Fruit fly (Drosophila melanogaster) whole organism, embryonic: ENCODE measurements around the gene CG33664.

Experiments
- CG10147 ChIP-seq: fragments of 200-800 bp; sonication (Bioruptor generic); optimal IDR thresholded peaks from 2 replicates; lab custom pipeline; 2019; ENCODE audit warnings: missing biosample characterization, mild to moderate bottlenecking, missing genetic modification characterization, moderate library complexity
- CG11398 ChIP-seq: fragments of 200-800 bp; sonication (Bioruptor generic); optimal IDR thresholded peaks from 2 replicates; lab custom pipeline; 2016; ENCODE audit warnings: missing biosample characterization, missing genetic modification characterization
- CG12104 ChIP-seq: fragments of 200-800 bp; sonication (Bioruptor generic); optimal IDR thresholded peaks from 3 replicates; lab custom pipeline; 2016; ENCODE audit warnings: missing biosample characterization, missing genetic modification characterization
- CG12219 ChIP-seq: fragments of 200-800 bp; sonication (Bioruptor generic); optimal IDR thresholded peaks from 3 replicates; lab custom pipeline; 2018; ENCODE audit warnings: missing biosample characterization, mild to moderate bottlenecking, missing genetic modification characterization
- CG17186 ChIP-seq: fragments of 200-800 bp; sonication (Bioruptor generic); optimal IDR thresholded peaks from 3 replicates; lab custom pipeline; 2017; ENCODE audit warnings: missing biosample characterization, missing genetic modification reagents, missing genetic modification characterization
- CG18764 ChIP-seq: fragments of 200-800 bp; sonication (Bioruptor generic); optimal IDR thresholded peaks from 3 replicates; lab custom pipeline; 2016; ENCODE audit warnings: missing biosample characterization, missing genetic modification characterization
- CG30431 ChIP-seq: fragments of 200-800 bp; sonication (Bioruptor generic); optimal IDR thresholded peaks from 2 replicates; lab custom pipeline; 2017; ENCODE audit warnings: missing biosample characterization, missing genetic modification characterization
- CG4328 ChIP-seq: fragments of 200-800 bp; sonication (Bioruptor generic); optimal IDR thresholded peaks from 3 replicates; lab custom pipeline; 2017; ENCODE audit warnings: missing biosample characterization, missing genetic modification reagents, missing genetic modification characterization
- CG4404 ChIP-seq: fragments of 200-800 bp; sonication (Bioruptor generic); IDR thresholded peaks from 2 replicates; pipeline ENCODE4 v1.3.6; 2022; ENCODE audit warnings: missing biosample characterization, missing genetic modification characterization
- CG4854 ChIP-seq: fragments of 200-800 bp; sonication (Bioruptor generic); optimal IDR thresholded peaks from 2 replicates; lab custom pipeline; 2016; ENCODE audit warnings: missing biosample characterization, missing genetic modification characterization, inconsistent platforms
- CG6689 ChIP-seq: fragments of 200-800 bp; sonication (Bioruptor generic); IDR thresholded peaks from 2 replicates; pipeline ENCODE4 v1.3.6; 2022; ENCODE audit warnings: missing biosample characterization, missing genetic modification characterization
- CG6854 ChIP-seq: fragments of 200-800 bp; sonication (Bioruptor generic); optimal IDR thresholded peaks from 3 replicates; lab custom pipeline; 2017; ENCODE audit warnings: missing biosample characterization, mild to moderate bottlenecking, missing genetic modification characterization
- CG7357 ChIP-seq: fragments of 200-800 bp; sonication (Bioruptor generic); IDR thresholded peaks from 3 replicates; pipeline ENCODE4 v1.3.6; 2022; ENCODE audit warnings: missing biosample characterization, missing genetic modification characterization
- CG9215 ChIP-seq: fragments of 200-800 bp; sonication (Bioruptor generic); IDR thresholded peaks from 2 replicates; pipeline ENCODE4 v1.3.6; 2022; ENCODE audit warnings: missing biosample characterization, missing genetic modification characterization
- Dip2 ChIP-seq: fragments of 200-800 bp; sonication (Bioruptor generic); IDR thresholded peaks from 2 replicates; pipeline ENCODE4 v1.3.6; 2022; ENCODE audit warnings: missing biosample characterization, missing genetic modification characterization
- Gug ChIP-seq: fragments of 200-800 bp; sonication (Bioruptor generic); IDR thresholded peaks from 4 replicates; pipeline ENCODE4 v1.3.6; 2022; ENCODE audit warnings: missing biosample characterization, missing genetic modification characterization
- HLH54F ChIP-seq: fragments of 200-800 bp; sonication (Bioruptor generic); optimal IDR thresholded peaks from 3 replicates; lab custom pipeline; 2016; ENCODE audit warnings: missing biosample characterization, missing genetic modification characterization
- Hand ChIP-seq: fragments of 200-800 bp; sonication (Bioruptor generic); optimal IDR thresholded peaks from 2 replicates; lab custom pipeline; 2017; ENCODE audit warnings: mild to moderate bottlenecking, missing biosample characterization, missing genetic modification reagents, missing genetic modification characterization
- HmgZ ChIP-seq: fragments of 200-800 bp; sonication (Bioruptor generic); optimal IDR thresholded peaks from 2 replicates; lab custom pipeline; 2018; ENCODE audit warnings: missing biosample characterization, mild to moderate bottlenecking, missing genetic modification characterization
- Hmx ChIP-seq: fragments of 200-800 bp; sonication (Bioruptor generic); optimal IDR thresholded peaks from 2 replicates; lab custom pipeline; 2016; ENCODE audit warnings: missing biosample characterization, missing genetic modification characterization
- MESR4 ChIP-seq: fragments of 200-800 bp; sonication (Bioruptor generic); optimal IDR thresholded peaks from 2 replicates; lab custom pipeline; 2018; ENCODE audit warnings: missing biosample characterization, mild to moderate bottlenecking, missing genetic modification characterization, moderate library complexity
- NfI ChIP-seq: fragments of 200-800 bp; sonication (Bioruptor generic); optimal IDR thresholded peaks from 3 replicates; lab custom pipeline; 2018; ENCODE audit warnings: missing biosample characterization, mild to moderate bottlenecking, missing genetic modification characterization, moderate library complexity
- Optix ChIP-seq: fragments of 200-800 bp; sonication (Bioruptor generic); IDR thresholded peaks from 3 replicates; pipeline ENCODE4 v1.3.6; 2022; ENCODE audit warnings: missing biosample characterization, missing genetic modification characterization
- Scr ChIP-seq: fragments of 200-800 bp; sonication (Bioruptor generic); IDR thresholded peaks from 2 replicates; pipeline ENCODE4 v1.3.6; 2022; ENCODE audit warnings: missing biosample characterization, missing genetic modification characterization; ENCODE audit not compliant: partially characterized antibody
- Six4 ChIP-seq: fragments of 200-800 bp; sonication (Bioruptor generic); optimal IDR thresholded peaks from 2 replicates; lab custom pipeline; 2016; ENCODE audit warnings: missing biosample characterization, missing genetic modification characterization
- Sox100B ChIP-seq: fragments of 200-800 bp; sonication (Bioruptor generic); optimal IDR thresholded peaks from 3 replicates; lab custom pipeline; 2018; ENCODE audit warnings: missing biosample characterization, mild to moderate bottlenecking, missing genetic modification characterization
- TFAM ChIP-seq: fragments of 200-800 bp; sonication (Bioruptor generic); optimal IDR thresholded peaks from 2 replicates; lab custom pipeline; 2017; ENCODE audit warnings: missing biosample characterization, missing genetic modification characterization, inconsistent platforms
- Taf1 ChIP-seq: fragments of 200-800 bp; sonication (Bioruptor generic); IDR thresholded peaks from 2 replicates; pipeline ENCODE4 v1.3.6; 2022; ENCODE audit warnings: missing biosample characterization, missing genetic modification characterization
- Usf ChIP-seq: fragments of 200-800 bp; sonication (Bioruptor generic); optimal IDR thresholded peaks from 2 replicates; lab custom pipeline; 2017; ENCODE audit warnings: missing genotype, missing biosample characterization, missing genetic modification characterization
- YL-1 ChIP-seq: fragments of 200-800 bp; sonication (Bioruptor generic); optimal IDR thresholded peaks from 3 replicates; lab custom pipeline; 2017; ENCODE audit warnings: missing biosample characterization, mild to moderate bottlenecking, missing genetic modification characterization
- ab ChIP-seq: fragments of 200-800 bp; sonication (Bioruptor generic); optimal IDR thresholded peaks from 2 replicates; lab custom pipeline; 2016; ENCODE audit warnings: missing biosample characterization, missing genetic modification characterization
- bab2 ChIP-seq: fragments of 200-800 bp; sonication (Bioruptor generic); optimal IDR thresholded peaks from 2 replicates; lab custom pipeline; 2016; ENCODE audit warnings: missing biosample characterization, missing genetic modification characterization
- cad ChIP-seq: fragments of >200 bp; optimal IDR thresholded peaks from 2 replicates; lab custom pipeline; 2017; ENCODE audit warnings: missing biosample characterization, missing genetic modification characterization
- cato ChIP-seq: fragments of 200-800 bp; sonication (Bioruptor generic); optimal IDR thresholded peaks from 2 replicates; lab custom pipeline; 2016; ENCODE audit warnings: missing biosample characterization, missing genetic modification characterization, borderline replicate concordance
- chn ChIP-seq: fragments of 200-800 bp; sonication (Bioruptor generic); optimal IDR thresholded peaks from 2 replicates; lab custom pipeline; 2016; ENCODE audit warnings: missing biosample characterization, missing genetic modification characterization
- disco-r ChIP-seq: fragments of 200-800 bp; sonication (Bioruptor generic); optimal IDR thresholded peaks from 2 replicates; lab custom pipeline; 2016; ENCODE audit warnings: missing biosample characterization, missing genetic modification characterization
- grau ChIP-seq: fragments of 200-800 bp; optimal IDR thresholded peaks from 3 replicates; lab custom pipeline; 2019; ENCODE audit warnings: missing biosample characterization, mild to moderate bottlenecking, missing genetic modification characterization, moderate library complexity
- grn ChIP-seq: fragments of 200-800 bp; sonication (Bioruptor generic); optimal IDR thresholded peaks from 3 replicates; lab custom pipeline; 2017; ENCODE audit warnings: missing biosample characterization, missing genetic modification characterization
- ind ChIP-seq: fragments of 200-800 bp; sonication (Bioruptor generic); optimal IDR thresholded peaks from 3 replicates; lab custom pipeline; 2016; ENCODE audit warnings: missing biosample characterization, missing genetic modification characterization
- lov ChIP-seq, 2 experiments: fragments of 200-800 bp in 1 of 2; fragments of >200 bp in 1 of 2; sonication (Bioruptor generic) in 1 of 2; IDR thresholded peaks in 1 of 2; optimal IDR thresholded peaks in 1 of 2; 2 replicates in 1 of 2; 3 replicates in 1 of 2; pipeline versions ENCODE4 v1.3.6 to Lab custom; 2017 to 2022; ENCODE audit warnings: missing biosample characterization in 1 of 2, missing genetic modification characterization in 1 of 2
- mirr ChIP-seq: fragments of 200-800 bp; sonication (Bioruptor generic); optimal IDR thresholded peaks from 3 replicates; lab custom pipeline; 2018; ENCODE audit warnings: missing biosample characterization, mild to moderate bottlenecking, missing genetic modification characterization
- p53 ChIP-seq: fragments of 200-800 bp; sonication (Bioruptor generic); optimal IDR thresholded peaks from 2 replicates; lab custom pipeline; 2016; ENCODE audit warnings: missing biosample characterization, missing genetic modification characterization
- pb ChIP-seq: fragments of 200-800 bp; sonication (Bioruptor generic); optimal IDR thresholded peaks from 3 replicates; lab custom pipeline; 2016; ENCODE audit warnings: missing biosample characterization, missing genetic modification characterization
- ro ChIP-seq: fragments of 200-800 bp; sonication (Bioruptor generic); IDR thresholded peaks from 2 replicates; pipeline ENCODE4 v1.3.6; 2022; ENCODE audit warnings: missing biosample characterization, missing genetic modification characterization
- sc ChIP-seq, 3 experiments: fragments of >200 bp in 2 of 3; fragments of 200-800 bp in 1 of 3; sonication (Bioruptor generic) in 1 of 3; optimal IDR thresholded peaks; 2 replicates in 2 of 3; 3 replicates in 1 of 3; lab custom pipeline; 2017; ENCODE audit warnings: mild to moderate bottlenecking in 1 of 3, missing biosample characterization in 1 of 3, missing genetic modification characterization in 1 of 3, missing genetic modification reagents in 1 of 3
- tgo ChIP-seq: fragments of 200-800 bp; sonication (Bioruptor generic); IDR thresholded peaks from 3 replicates; pipeline ENCODE4 v1.3.6; 2022; ENCODE audit warnings: missing biosample characterization, missing genetic modification characterization
- tna ChIP-seq: fragments of 200-800 bp; sonication (Bioruptor generic); IDR thresholded peaks from 2 replicates; pipeline ENCODE4 v1.3.6; 2022; ENCODE audit warnings: missing biosample characterization, missing genetic modification characterization; ENCODE audit not compliant: partially characterized antibody

Gene CG33664

dm6 chrX:6350213-6350679, 33.8 kb upstream of the CG33664 start, which contains the start of the genes ND-B16.6 and kdn (continued):
- TF ChIP-seq sc (optimal IDR thresholded peaks at IDR 0.05; lab: Kevin White, UChicago) (no peak), sc (GFP tag; optimal IDR thresholded peaks at IDR 0.05; lab: Kevin White, UChicago) (no peak), cato (no peak), CG6854 (GFP tag; lab: Kevin White, UChicago) (no peak), grn (no peak), CG12104 (GFP tag; lab: Kevin White, UChicago) (no peak), chn (GFP tag; lab: Kevin White, UChicago) (no peak)
- TF ChIP-seq, all 482 proteins: peak for 23

DNA sequence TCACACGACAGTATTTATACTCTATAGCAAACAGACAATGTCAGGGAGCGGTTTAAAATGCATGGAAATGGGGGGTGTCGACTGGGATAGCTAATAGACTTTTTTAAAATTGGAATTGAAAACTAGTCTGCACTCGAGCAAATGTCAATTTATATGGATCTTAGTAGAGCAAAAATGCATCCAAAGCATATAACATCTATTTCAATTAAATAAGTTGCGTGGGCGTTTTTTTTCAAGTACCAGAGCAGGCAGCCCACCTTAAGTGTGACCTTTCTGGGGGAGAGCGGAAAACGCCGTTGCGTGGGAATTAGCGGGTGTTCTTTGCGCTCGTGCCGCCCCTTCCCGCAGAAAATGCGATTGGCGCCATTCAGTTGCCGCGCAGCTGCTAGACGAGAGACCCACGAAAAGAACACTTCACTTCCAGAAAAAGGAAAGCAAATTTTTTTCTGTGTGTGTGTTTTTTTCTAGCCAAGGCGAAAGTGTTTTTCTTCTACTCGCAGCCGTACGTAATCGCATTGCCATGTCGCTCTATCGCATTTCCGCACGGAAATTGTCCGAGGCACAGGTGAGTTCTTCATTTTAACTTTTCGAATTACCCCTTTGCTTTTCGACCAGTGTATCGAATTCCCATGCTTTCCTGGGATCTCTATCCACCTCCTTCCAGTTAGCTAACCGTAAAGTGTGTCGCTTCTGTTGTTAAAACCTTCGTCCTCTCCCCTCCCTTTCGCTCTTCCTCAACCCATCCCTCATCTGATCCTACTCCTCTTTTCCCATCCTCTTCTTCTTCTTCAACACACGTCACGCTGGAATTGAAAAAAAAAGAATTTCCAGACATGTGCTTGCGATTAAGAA, 31.9 kb upstream of the CG33664 start:
- TF ChIP-seq HmgZ: no peak
- no peak for TF ChIP-seq CG4328 (GFP tag; lab: Kevin White, UChicago)
- no peak for TF ChIP-seq Sox100B
- peak; percentile 23 for TF ChIP-seq NfI (GFP tag; lab: Kevin White, UChicago)
- no peak for TF ChIP-seq ind (GFP tag; lab: Kevin White, UChicago)
- peak; percentile 32 for TF ChIP-seq YL-1 (GFP tag; lab: Kevin White, UChicago)
- TF ChIP-seq Hand: no peak
- TF ChIP-seq p53 (GFP tag; lab: Kevin White, UChicago): no peak
- TF ChIP-seq disco-r (GFP tag; lab: Kevin White, UChicago): no peak
- peak; percentile 90 for TF ChIP-seq CG17186 (GFP tag; lab: Kevin White, UChicago)
- no peak for TF ChIP-seq Usf (GFP tag; lab: Kevin White, UChicago)
- TF ChIP-seq ab (GFP tag; lab: Kevin White, UChicago): no peak
- no peak for TF ChIP-seq Hmx (GFP tag; lab: Kevin White, UChicago)
- peak; percentile 6 for TF ChIP-seq HLH54F (GFP tag; lab: Kevin White, UChicago)
- TF ChIP-seq CG30431 (GFP tag; lab: Kevin White, UChicago): no peak
- no peak for TF ChIP-seq CG4854 (GFP tag; lab: Kevin White, UChicago)
- no peak for TF ChIP-seq lov (optimal IDR thresholded peaks at IDR 0.05; lab: Kevin White, UChicago)
- no peak for TF ChIP-seq lov (GFP tag; IDR thresholded peaks at IDR 0.05; lab: Robert Waterston, UW)
- TF ChIP-seq CG7357 (GFP tag; lab: Robert Waterston, UW): no peak
- TF ChIP-seq Six4 (GFP tag; lab: Kevin White, UChicago): no peak
- TF ChIP-seq CG18764: no peak
- no peak for TF ChIP-seq Dip2 (GFP tag; lab: Robert Waterston, UW)
- TF ChIP-seq mirr (GFP tag; lab: Kevin White, UChicago): peak; percentile 6
- TF ChIP-seq MESR4 (GFP tag; lab: Kevin White, UChicago): peak; percentile 51
- TF ChIP-seq tna (GFP tag; lab: Robert Waterston, UW): no peak
- no peak for TF ChIP-seq Scr
- TF ChIP-seq Taf1 (GFP tag; lab: Robert Waterston, UW): no peak
- no peak for TF ChIP-seq Gug (GFP tag; lab: Robert Waterston, UW)
- TF ChIP-seq pb (GFP tag; lab: Kevin White, UChicago): no peak
- no peak for TF ChIP-seq sc (optimal IDR thresholded peaks at IDR 0.05; lab: Kevin White, UChicago)
- TF ChIP-seq sc (GFP tag; optimal IDR thresholded peaks at IDR 0.05; lab: Kevin White, UChicago): no peak
- no peak for TF ChIP-seq CG12219
- TF ChIP-seq CG11398 (GFP tag; lab: Kevin White, UChicago): no peak
- TF ChIP-seq ro: no peak
- TF ChIP-seq Optix (GFP tag; lab: Robert Waterston, UW): peak; percentile 36; the same call in 1 of the 3 replicates
- no peak for TF ChIP-seq CG10147 (GFP tag; lab: Kevin White, UChicago)
- no peak for TF ChIP-seq tgo (GFP tag; lab: Robert Waterston, UW)
- TF ChIP-seq bab2 (GFP tag; lab: Kevin White, UChicago): no peak
- no peak for TF ChIP-seq CG4404 (GFP tag; lab: Robert Waterston, UW)
- peak; percentile 30 for TF ChIP-seq grau (tag; lab: Kevin White, UChicago)
- TF ChIP-seq CG9215: no peak
- TF ChIP-seq cad (GFP tag; lab: Kevin White, UChicago): no peak
- 0 out of 2 replicates have a peak, but pooled peaks have one; percentile 18 for TF ChIP-seq CG6689 (GFP tag; lab: Robert Waterston, UW)
- TF ChIP-seq TFAM: no peak
